Worm (Caenorhabditis elegans) whole organism, L4/young adult: ENCODE results near the gene apb-1.

Source experiments
- W03F9.2 ChIP-seq: fragments of 150-350 bp; optimal IDR thresholded peaks from 2 replicates; lab custom pipeline; 2014; ENCODE audit warnings: missing biosample characterization, missing genetic modification characterization
- dao-5 ChIP-seq: sonication (generic microtip); optimal IDR thresholded peaks from 2 replicates; lab custom pipeline; 2016; ENCODE audit warnings: missing genotype, missing genetic modification characterization, moderate library complexity, missing compliant biosample characterization
- him-1 ChIP-seq: sonication (generic microtip); optimal IDR thresholded peaks from 2 replicates; lab custom pipeline; 2016; ENCODE audit warnings: missing genotype, missing genetic modification reagents, missing genetic modification characterization, missing compliant biosample characterization

apb-1 gene

DNA sequence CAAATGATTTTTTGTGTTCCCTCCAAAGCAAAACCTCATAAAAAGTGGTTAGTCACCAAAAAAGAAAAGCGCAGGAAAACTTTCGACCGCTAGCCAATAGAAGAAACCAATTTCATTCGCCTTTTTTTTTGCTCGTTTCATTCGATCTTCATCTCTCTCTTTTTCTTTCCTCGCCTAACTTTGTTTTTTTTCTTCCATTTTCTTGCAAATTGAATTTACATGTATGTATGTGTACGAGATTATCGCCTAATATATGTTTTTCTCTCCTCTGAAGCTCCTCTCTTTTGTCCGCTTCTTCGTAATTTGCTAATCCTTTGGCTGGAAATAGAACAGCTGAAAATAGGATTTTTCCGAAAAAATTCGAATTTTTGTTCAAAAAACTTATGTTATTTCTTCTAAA is 44.5 kb downstream of the apb-1 start:
- TF ChIP-seq him-1, result no peak
- TF ChIP-seq dao-5, result no peak
- no peak for TF ChIP-seq W03F9.2 (tag; lab: Kevin White, UChicago)

- TF ChIP-seq dao-5, result no peak
These were observed 44.9 kb downstream of the apb-1 start for ce11 chrIII:2551981-2552380.

DNA sequence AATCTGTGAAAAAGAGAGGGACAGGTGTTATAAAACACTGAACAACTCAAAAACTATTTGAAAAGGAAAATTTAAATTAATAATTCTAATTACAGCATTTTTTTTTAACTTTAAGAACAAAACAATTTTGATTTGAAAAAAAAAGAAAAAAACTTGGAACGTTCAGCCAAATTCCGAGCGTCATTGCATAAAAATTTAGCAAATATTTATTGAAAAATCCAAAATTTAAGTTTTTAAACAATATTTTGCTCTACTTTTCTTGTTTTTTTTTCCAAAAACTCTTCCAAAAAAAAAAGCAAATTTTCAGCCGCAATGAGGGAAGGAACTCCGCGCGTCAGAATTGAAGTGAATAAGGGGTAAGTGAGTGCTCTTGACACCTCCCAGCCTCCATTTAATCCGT is 47.2 kb downstream of the apb-1 start, which contains the start of gene feh-1:
Gene feh-1, plus strand, starts transcription at position 301 of the 400 bp plus-strand sequence.
- no peak for TF ChIP-seq him-1
- TF ChIP-seq W03F9.2 (tag; lab: Kevin White, UChicago), result no peak
- TF ChIP-seq dao-5, result no peak

DNA sequence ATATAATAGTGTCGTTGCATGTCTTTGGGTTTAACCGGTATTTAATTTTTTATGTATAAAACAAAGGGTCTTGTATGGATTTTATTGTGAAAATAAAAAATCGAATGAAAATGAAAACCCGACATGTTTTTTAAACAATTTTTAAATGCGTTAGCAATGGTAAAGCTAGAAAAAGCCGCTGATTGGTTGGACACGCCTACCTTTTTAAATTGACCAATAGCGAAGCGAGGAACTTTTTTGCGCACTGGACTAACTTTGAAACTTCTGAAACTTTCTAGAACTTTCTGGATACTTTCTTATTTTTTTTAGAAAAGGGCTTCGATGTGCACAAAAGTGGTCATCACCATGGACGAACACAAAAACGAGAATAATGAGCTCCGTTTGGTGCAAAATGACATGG is 50.5 kb downstream of the apb-1 start:
- TF ChIP-seq dao-5 (no peak), him-1 (no peak), W03F9.2 (tag; lab: Kevin White, UChicago) (no peak)

ce11 chrIII:2540520-2540919 is 56.3 kb downstream of the apb-1 start:
- no peak for TF ChIP-seq dao-5
- no peak for TF ChIP-seq W03F9.2 (tag; lab: Kevin White, UChicago)

DNA sequence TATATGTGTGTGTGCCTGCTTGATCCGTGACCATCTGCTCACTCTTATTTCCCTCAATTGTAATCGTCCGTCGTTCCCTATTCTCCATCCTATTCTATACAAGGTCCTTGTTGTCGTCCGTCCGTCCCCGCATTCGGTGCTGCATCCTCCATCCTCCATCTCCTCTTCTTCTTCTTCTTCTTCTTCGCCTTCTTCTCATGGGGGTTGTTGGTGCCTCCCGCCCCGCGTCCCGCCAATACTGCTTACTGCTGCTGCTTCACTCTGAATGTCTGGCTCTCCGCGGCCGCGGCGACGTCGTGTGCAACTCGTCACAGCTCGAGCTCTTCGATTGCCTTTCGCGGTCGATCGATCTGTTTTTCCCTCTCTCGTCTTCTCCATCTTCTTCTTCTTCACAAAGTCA is 61.7 kb downstream of the apb-1 start:
- TF ChIP-seq him-1, result peak; percentile 49
- TF ChIP-seq dao-5, result no peak
